Fruit fly (Drosophila melanogaster): Measurements from ENCODE around the gene Fpgs1.

The Fpgs1 gene

DNA sequence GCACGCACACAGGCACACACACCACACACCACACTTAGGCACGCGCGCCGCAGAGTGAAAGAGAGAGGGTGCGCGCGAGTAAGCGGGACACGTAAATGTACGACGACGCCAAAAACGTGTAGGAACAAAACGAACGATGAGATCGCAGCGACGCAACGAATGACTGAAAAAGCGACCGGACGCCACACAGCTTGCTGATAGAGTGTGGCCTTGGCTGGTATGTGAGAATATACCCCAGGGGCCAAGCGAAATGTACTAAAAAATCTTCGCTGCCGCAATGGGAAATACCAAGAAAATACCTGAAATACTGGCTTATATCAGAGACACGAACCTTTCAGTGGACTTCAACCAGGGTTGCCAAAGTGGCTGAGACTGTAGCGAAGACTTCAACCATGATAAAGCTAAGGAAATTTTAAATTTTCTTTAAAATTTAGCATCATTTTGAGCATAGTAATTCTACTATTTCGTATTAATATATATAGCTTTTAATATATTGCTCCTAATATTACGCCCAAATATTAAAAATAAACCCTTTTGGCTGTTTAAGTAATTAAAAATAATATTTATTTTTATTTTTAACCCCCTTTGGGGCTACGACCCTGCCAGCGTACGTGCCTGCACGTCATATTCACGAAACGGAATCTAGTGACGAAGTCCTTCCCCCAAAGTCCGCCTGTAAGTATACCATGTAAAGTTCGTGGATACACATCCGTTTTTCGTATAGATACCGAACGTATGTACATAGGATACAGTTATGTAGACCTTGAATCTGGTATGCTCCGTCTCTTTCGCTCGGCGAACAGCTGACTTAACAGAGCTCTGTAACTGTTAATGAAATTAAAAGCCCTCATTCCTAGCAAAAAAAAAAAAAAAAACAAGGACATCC, 28.4 kb upstream of the Fpgs1 start, which contains the start of gene Pits:
TSS of gene Pits (minus strand) at position 210 of the 886 bp plus-strand sequence.
- TF ChIP-seq noc (tag; optimal IDR thresholded peaks at IDR 0.05) = peak; percentile 55

- no peak for TF ChIP-seq noc (tag; optimal IDR thresholded peaks at IDR 0.05)
Measured at dm6 chrX:12583870-12584390, 27.7 kb upstream of the Fpgs1 start.

dm6 chrX:12591223-12592120, 20.2 kb upstream of the Fpgs1 start:
- TF ChIP-seq noc (tag; optimal IDR thresholded peaks at IDR 0.05) = peak; percentile 45

DNA sequence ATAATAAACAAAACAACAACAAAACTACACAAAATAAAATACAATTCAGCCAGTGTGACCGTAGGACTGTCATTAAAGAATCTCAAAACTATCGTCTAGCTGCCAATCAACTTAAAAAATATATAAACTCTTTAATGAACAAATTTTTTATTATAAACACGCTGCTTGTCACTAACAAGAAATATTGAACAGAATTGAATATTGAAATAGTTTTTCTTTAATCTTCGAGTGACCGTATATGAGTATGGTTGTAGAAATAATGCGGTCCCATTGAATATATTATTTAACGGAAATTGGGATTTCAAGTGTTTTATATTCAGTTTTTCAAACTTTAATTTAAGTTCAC, 19.6 kb upstream of the Fpgs1 start, which contains the start of gene LIMK1:
TSS of gene LIMK1 (minus strand) at position 73 of the 346 bp plus-strand sequence.
- TF ChIP-seq noc (tag; optimal IDR thresholded peaks at IDR 0.05) = no peak

- no peak for TF ChIP-seq noc (tag; optimal IDR thresholded peaks at IDR 0.05)
Measured at dm6 chrX:12595100-12595609, 16.5 kb upstream of the Fpgs1 start.

- peak; percentile 44 for TF ChIP-seq noc (tag; optimal IDR thresholded peaks at IDR 0.05)
Measured at dm6 chrX:12595610-12596336, 15.9 kb upstream of the Fpgs1 start, which contains the start of the genes CG1824 and Sec16. Gene CG1824 (minus strand): TSS chrX:12595624. Gene Sec16 (plus strand): TSS chrX:12596047.

DNA sequence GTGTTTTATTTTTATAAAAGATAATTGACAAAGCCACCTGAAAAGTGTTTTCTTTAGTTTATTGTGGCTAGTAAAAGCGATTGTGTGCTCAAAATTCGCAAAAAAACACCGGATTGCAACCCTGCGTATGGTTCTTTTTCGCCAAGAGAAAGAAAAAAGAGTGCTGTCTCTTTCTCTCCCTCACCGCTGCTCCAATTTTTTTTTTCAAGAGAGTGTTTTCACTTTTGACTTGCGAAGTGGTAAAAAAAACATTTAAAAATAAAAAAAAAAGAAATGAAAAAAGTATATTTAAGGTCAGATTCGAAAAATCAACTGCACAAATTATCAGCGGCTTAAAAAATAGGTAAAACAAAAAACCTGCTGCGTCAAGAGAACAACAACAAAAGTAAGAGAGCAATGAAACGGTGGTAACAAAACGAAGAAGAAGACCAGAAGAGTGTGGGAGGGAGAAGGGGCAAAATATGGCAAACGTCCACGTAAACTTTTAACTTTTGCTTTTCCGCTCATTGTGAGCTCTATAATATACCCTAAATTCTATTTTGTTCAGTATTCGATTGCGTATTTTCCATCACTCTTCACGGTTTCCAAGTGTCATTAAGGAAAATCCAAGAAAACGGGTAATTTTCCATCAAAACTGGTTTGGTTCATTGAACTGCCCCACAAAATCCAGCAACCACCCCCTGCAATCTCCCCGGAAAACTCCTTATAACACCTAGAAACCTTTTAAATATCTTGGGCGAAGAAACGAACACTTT, 15.1 kb upstream of the Fpgs1 start:
- TF ChIP-seq noc (tag; optimal IDR thresholded peaks at IDR 0.05) = no peak

DNA sequence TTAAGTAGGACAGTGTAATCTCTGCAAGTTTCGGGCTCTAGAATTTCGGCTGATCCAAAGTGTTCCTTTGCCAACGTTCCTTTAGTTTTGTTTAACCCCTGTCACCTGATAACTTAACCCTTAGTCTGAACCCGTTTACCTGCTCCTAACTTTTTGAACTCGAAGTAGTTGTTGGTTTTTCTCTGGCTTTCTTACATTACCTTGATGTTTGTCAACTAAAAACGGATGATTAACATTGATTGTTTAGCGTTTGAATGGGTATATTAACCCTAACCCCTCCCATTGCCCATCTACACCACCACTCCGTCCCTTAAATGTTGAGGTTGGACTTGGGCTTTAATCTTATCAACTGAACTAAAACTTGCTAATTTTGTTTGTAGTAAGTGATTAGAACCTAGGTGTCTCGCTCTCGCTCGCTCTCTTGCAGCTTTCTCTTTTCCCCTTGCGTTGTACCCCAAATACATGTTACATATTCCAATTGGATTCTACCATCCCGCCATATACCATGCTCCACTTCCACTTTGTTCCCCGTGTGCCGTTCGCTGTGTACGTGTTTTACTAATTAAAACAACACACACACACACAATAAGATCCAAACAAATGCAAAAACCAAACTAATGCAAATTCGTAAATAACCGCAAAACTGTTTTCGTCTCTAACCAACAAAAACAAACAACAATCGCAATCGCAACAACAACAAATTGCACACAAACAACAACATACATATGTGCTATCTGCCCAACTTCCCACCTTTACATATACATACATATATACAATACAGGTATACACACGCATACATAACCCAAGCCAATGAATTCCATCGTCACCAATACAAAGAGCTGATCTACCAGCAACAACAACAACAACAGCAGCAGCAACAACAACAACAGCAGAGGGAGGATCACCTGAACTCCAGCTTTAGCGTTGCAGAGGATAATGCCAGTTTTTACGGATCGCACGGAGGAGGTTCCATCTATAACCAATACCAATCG, 10.6 kb upstream of the Fpgs1 start:
- no peak for TF ChIP-seq noc (tag; optimal IDR thresholded peaks at IDR 0.05)

- TF ChIP-seq noc (tag; optimal IDR thresholded peaks at IDR 0.05) = peak; percentile 77
Measured at dm6 chrX:12613248-12613805, 1.7 kb downstream of the Fpgs1 start.

DNA sequence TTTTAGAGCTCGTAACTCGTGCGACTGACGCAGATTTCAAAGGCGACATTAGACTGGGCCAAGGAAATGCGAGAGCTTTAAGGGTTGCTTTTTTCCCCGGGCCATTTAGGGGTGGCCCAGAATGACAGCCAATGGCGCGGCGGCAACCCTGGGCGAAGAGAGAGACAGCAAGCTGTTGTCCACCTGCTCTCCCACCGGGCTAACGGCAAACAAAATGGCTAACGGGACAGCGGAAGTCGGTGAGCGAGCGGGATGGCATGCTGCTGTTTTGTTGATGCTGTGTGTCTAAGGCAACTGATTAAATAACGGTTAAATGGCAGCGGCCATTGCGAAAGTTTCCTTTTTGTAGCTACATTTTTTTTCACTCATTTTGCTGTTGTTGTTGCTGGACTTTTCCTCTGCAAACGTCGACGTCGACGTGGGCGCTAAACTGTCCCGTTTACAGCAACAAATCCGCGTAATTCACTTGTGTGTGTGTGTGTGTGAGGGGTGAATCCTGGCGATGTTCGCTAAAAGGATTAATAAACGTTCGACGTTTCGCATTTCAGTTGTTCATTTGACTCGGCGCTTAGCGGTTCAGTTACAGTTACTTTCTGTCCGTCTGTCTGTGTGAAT, 4.2 kb downstream of the Fpgs1 start, which contains the start of gene CG11085:
TSS of gene CG11085 (plus strand) at position 565 of the 615 bp plus-strand sequence.
- no peak for TF ChIP-seq noc (tag; optimal IDR thresholded peaks at IDR 0.05)

dm6 chrX:12621640-12622039, 10.0 kb downstream of the Fpgs1 start:
- no peak for TF ChIP-seq noc (tag; optimal IDR thresholded peaks at IDR 0.05)

DNA sequence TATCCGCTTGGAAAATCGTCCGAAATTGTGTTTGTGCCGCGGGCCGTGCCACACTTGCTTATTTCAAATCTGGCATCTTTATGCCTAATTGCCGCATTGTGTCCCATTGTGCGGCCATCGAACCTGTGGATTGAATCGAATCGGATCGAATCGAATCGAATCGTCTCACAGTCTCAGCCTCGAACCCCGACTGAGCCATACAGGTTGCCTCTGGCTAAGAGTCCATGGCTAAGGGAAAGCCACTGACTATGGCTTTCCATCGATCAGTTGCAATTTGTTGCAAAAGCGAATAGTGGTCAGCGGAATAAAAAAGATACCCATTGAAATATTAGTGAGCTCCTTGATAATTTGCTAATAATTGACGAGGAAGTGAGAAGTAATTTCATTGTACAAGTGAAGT, 12.3 kb downstream of the Fpgs1 start, which contains the start of gene CG15728:
TSS of gene CG15728 (plus strand) at position 301 of the 400 bp plus-strand sequence.
- no peak for TF ChIP-seq noc (tag; optimal IDR thresholded peaks at IDR 0.05)

All from whole organism, larva.